Worm (Caenorhabditis elegans): ENCODE results near the gene ceh-51.

ce11 chrV:18912555-18912954 is 38.6 kb downstream of the ceh-51 start:
- TF ChIP-seq pha-4 (tag; optimal IDR thresholded peaks at IDR 0.05), result no peak
- TF ChIP-seq hlh-13 (GFP tag; optimal IDR thresholded peaks at IDR 0.05), result no peak
- no peak for TF ChIP-seq pqm-1 (tag; optimal IDR thresholded peaks at IDR 0.05)
- TF ChIP-seq elt-2 (tag; optimal IDR thresholded peaks at IDR 0.05), result no peak
- no peak for TF ChIP-seq F13H6.1 (tag; optimal IDR thresholded peaks at IDR 0.05)

Data from whole organism, late embryonic.